Fruit fly (Drosophila melanogaster) whole organism, pupa: ENCODE results near the gene Bug22.
A peak's percentile ranks its signal among the peaks of the same experiment; 100 is the strongest.

Source experiments
- CG12605 ChIP-seq: fragments of 200-800 bp; sonication (Bioruptor generic); IDR thresholded peaks from 2 replicates; pipeline ENCODE4 v1.3.6; 2022; ENCODE audit warnings: missing biosample characterization, missing genetic modification characterization
- CG8301 ChIP-seq: fragments of 200-800 bp; sonication (Bioruptor generic); optimal IDR thresholded peaks from 2 replicates; lab custom pipeline; 2018; ENCODE audit warnings: missing biosample characterization, mild to moderate bottlenecking, missing genetic modification characterization
- Pif1B ChIP-seq: fragments of 200-800 bp; sonication (Bioruptor generic); optimal IDR thresholded peaks from 3 replicates; lab custom pipeline; 2016; ENCODE audit warnings: missing biosample characterization, missing genetic modification characterization
- Snoo ChIP-seq: fragments of 200-800 bp; sonication (Bioruptor generic); optimal IDR thresholded peaks from 3 replicates; lab custom pipeline; 2017; ENCODE audit warnings: missing biosample characterization, mild to moderate bottlenecking, missing genetic modification characterization, inconsistent platforms

dm6 chr2L:10428528-10428927 lies 2.2 kb downstream of the Bug22 start, which contains the start of gene CG5188:
- TF ChIP-seq Snoo (tag; lab: Kevin White, UChicago) (peak; percentile 34), Pif1B (GFP tag; lab: Kevin White, UChicago) (no peak), CG12605 (GFP tag; lab: Robert Waterston, UW) (peak; percentile 58), CG8301 (peak; percentile 50)
